Worm (Caenorhabditis elegans) whole organism, mixed stage, embryonic: ENCODE data around the gene clec-5.

ENCODE experiments used
- ceh-83 ChIP-seq: fragments of 200-800 bp; sonication (Bioruptor generic); optimal IDR thresholded peaks from 2 replicates; lab custom pipeline; 2018; ENCODE audit warnings: mild to moderate bottlenecking, missing genetic modification characterization, missing compliant biosample characterization
- cnd-1 ChIP-seq: fragments of 200-800 bp; sonication (Bioruptor generic); optimal IDR thresholded peaks from 2 replicates; lab custom pipeline; 2018; ENCODE audit warnings: mild to moderate bottlenecking, missing genetic modification characterization, missing compliant biosample characterization
- mab-5 ChIP-seq: fragments of 150-350 bp; optimal IDR thresholded peaks from 2 replicates; lab custom pipeline; 2014; ENCODE audit warnings: missing biosample characterization, missing genetic modification characterization
- mls-2 ChIP-seq: sonication (generic microtip); optimal IDR thresholded peaks from 2 replicates; lab custom pipeline; 2016; ENCODE audit warnings: mild to moderate bottlenecking, missing genetic modification characterization, moderate library complexity, missing compliant biosample characterization
- nhr-12 ChIP-seq: fragments of 150-350 bp; optimal IDR thresholded peaks from 2 replicates; lab custom pipeline; 2014; ENCODE audit warnings: missing biosample characterization, missing genetic modification characterization
- nhr-2 ChIP-seq: fragments of 150-350 bp; optimal IDR thresholded peaks from 2 replicates; lab custom pipeline; 2014; ENCODE audit warnings: missing biosample characterization, missing genetic modification characterization
- nhr-237 ChIP-seq: fragments of 150-350 bp; optimal IDR thresholded peaks from 2 replicates; lab custom pipeline; 2014; ENCODE audit warnings: missing biosample characterization, missing genetic modification characterization
- unc-39 ChIP-seq: fragments of 150-350 bp; optimal IDR thresholded peaks from 2 replicates; lab custom pipeline; 2014; ENCODE audit warnings: missing biosample characterization, missing genetic modification characterization

ce11 chrIII:4879445-4879844 is 4.0 kb downstream of the clec-5 start, which contains the start of gene C35D10.1:
- no peak for TF ChIP-seq nhr-2
- TF ChIP-seq unc-39 = no peak
- TF ChIP-seq ceh-83 (GFP tag; lab: Kevin White, UChicago) = no peak
- no peak for TF ChIP-seq nhr-237 (tag; lab: Kevin White, UChicago)
- no peak for TF ChIP-seq nhr-12 (tag; lab: Kevin White, UChicago)
- TF ChIP-seq mls-2 = no peak
- no peak for TF ChIP-seq cnd-1 (tag; lab: Kevin White, UChicago)
- TF ChIP-seq mab-5 = no peak
